Worm (Caenorhabditis elegans) whole organism, late embryonic: ENCODE data around the gene F22B3.10.

ENCODE experiments used
- Y22D7AL.16 ChIP-seq: sonication (generic microtip); optimal IDR thresholded peaks from 2 replicates; lab custom pipeline; 2016; ENCODE audit warnings: missing genetic modification characterization, missing compliant biosample characterization
- ama-1 ChIP-seq: fragments of 150-350 bp; optimal IDR thresholded peaks from 2 replicates; lab custom pipeline; 2014
- gmeb-2 ChIP-seq: sonication (generic microtip); optimal IDR thresholded peaks from 2 replicates; lab custom pipeline; 2016; ENCODE audit warnings: missing genetic modification characterization, inconsistent platforms, missing compliant biosample characterization
- hlh-30 ChIP-seq: sonication (generic microtip); optimal IDR thresholded peaks from 2 replicates; lab custom pipeline; 2017; ENCODE audit warnings: antibody characterized with exemption, missing genetic modification characterization, missing compliant biosample characterization; ENCODE audit not compliant: insufficient read depth
- mec-3 ChIP-seq: sonication (generic microtip); optimal IDR thresholded peaks from 2 replicates; lab custom pipeline; 2016; ENCODE audit warnings: borderline replicate concordance, missing genetic modification characterization, missing compliant biosample characterization
- nfya-1 ChIP-seq: sonication (generic microtip); optimal IDR thresholded peaks from 2 replicates; lab custom pipeline; 2017; ENCODE audit warnings: missing genetic modification characterization, mild to moderate bottlenecking, missing compliant biosample characterization, antibody characterized with exemption, moderate library complexity
- pha-4 ChIP-seq: fragments of 150-350 bp; optimal IDR thresholded peaks from 2 replicates; lab custom pipeline; 2018; ENCODE audit warnings: missing biosample characterization, missing genetic modification reagents, missing genetic modification characterization
- pqm-1 ChIP-seq: sonication (generic microtip); optimal IDR thresholded peaks from 2 replicates; lab custom pipeline; 2016; ENCODE audit warnings: missing genetic modification characterization, missing compliant biosample characterization
- rnt-1 ChIP-seq: sonication (generic microtip); optimal IDR thresholded peaks from 2 replicates; lab custom pipeline; 2016; ENCODE audit warnings: missing genetic modification characterization, missing compliant biosample characterization
- sox-2 ChIP-seq: fragments of 200-800 bp; sonication (Bioruptor generic); IDR thresholded peaks from 2 replicates; pipeline ENCODE4 v1.3.6; 2022; ENCODE audit warnings: missing genetic modification reagents, missing genetic modification characterization, missing compliant biosample characterization
- sox-4 ChIP-seq: sonication (generic microtip); optimal IDR thresholded peaks from 2 replicates; lab custom pipeline; 2017; ENCODE audit warnings: mild to moderate bottlenecking, missing genetic modification characterization, inconsistent platforms, missing compliant biosample characterization
- tbx-2 ChIP-seq: sonication (generic microtip); optimal IDR thresholded peaks from 2 replicates; lab custom pipeline; 2016; ENCODE audit warnings: missing genetic modification characterization, missing compliant biosample characterization

DNA sequence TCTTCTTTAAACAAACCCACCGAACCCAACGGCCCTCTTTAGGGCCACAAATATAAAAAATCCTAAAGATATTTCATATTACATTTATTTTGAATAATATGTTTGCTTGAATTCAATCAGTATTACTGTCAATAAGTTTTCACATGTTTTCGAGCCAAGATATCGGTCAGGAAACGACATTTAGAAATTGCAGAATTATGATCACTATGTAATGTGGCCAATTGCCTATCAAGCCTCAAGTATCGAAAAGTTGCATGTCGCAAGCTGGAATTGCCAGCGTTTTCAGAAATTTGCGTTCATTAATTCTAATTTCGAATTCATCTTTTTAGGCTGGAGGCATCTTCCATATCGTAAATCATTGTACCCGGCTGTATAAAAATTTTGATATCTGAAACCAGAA lies 13.3 kb downstream of the F22B3.10 start:
- TF ChIP-seq gmeb-2 (tag; lab: Kevin White, UChicago) (no peak), Y22D7AL.16 (tag; lab: Kevin White, UChicago) (no peak), ama-1 (no peak), tbx-2 (tag; lab: Kevin White, UChicago) (no peak), mec-3 (no peak), nfya-1 (no peak), rnt-1 (no peak), pha-4 (no peak), hlh-30 (no peak), sox-4 (tag; lab: Kevin White, UChicago) (no peak), sox-2 (GFP tag; lab: Robert Waterston, UW) (no peak), pqm-1 (tag; lab: Kevin White, UChicago) (no peak)
